Worm (Caenorhabditis elegans): ENCODE data around the gene C27A2.7.
A peak's percentile ranks its signal among the peaks of the same experiment; 100 is the strongest.

C27A2.7 gene

ce11 chrII:5099649-5100048 is 28.5 kb upstream of the C27A2.7 start, which contains the start of gene C04G6.6:
C04G6.6 (minus strand) TSS chrII:5099749.
- TF ChIP-seq nhr-237 (tag; optimal IDR thresholded peaks at IDR 0.05) = no peak
- no peak for TF ChIP-seq ham-2 (GFP tag; optimal IDR thresholded peaks at IDR 0.05)
- no peak for TF ChIP-seq nhr-12 (tag; optimal IDR thresholded peaks at IDR 0.05)

- TF ChIP-seq lsy-2 (tag; optimal IDR thresholded peaks at IDR 0.05) = no peak
- no peak for TF ChIP-seq sptf-1 (tag; optimal IDR thresholded peaks at IDR 0.05)
- no peak for TF ChIP-seq nhr-237 (tag; optimal IDR thresholded peaks at IDR 0.05)
- TF ChIP-seq elt-1 (tag; optimal IDR thresholded peaks at IDR 0.05; ENCODE audit: borderline replicate concordance, insufficient read depth) = no peak
- no peak for TF ChIP-seq elt-3 (tag; optimal IDR thresholded peaks at IDR 0.05)
- no peak for TF ChIP-seq blmp-1 (tag; optimal IDR thresholded peaks at IDR 0.05)
- no peak for TF ChIP-seq nhr-28 (tag; optimal IDR thresholded peaks at IDR 0.05)
- no peak for TF ChIP-seq ceh-43 (GFP tag; optimal IDR thresholded peaks at IDR 0.05)
- no peak for TF ChIP-seq unc-120 (tag; optimal IDR thresholded peaks at IDR 0.05; ENCODE audit: poor library complexity, severe bottlenecking)
- no peak for TF ChIP-seq ceh-83 (GFP tag; optimal IDR thresholded peaks at IDR 0.05)
- no peak for TF ChIP-seq mls-2 (tag; optimal IDR thresholded peaks at IDR 0.05)
- TF ChIP-seq tbx-8 (GFP tag; optimal IDR thresholded peaks at IDR 0.05) = no peak
- no peak for TF ChIP-seq unc-39 (tag; optimal IDR thresholded peaks at IDR 0.05)
- no peak for TF ChIP-seq M03D4.4 (tag; optimal IDR thresholded peaks at IDR 0.05)
- no peak for TF ChIP-seq mep-1 (tag; optimal IDR thresholded peaks at IDR 0.05)
- no peak for TF ChIP-seq hlh-1 (tag; optimal IDR thresholded peaks at IDR 0.05)
Observed at ce11 chrII:5099034-5099433, 27.9 kb upstream of the C27A2.7 start.

ce11 chrII:5093945-5094344 is 22.8 kb upstream of the C27A2.7 start, which contains the start of gene C04G6.13:
C04G6.13 (plus strand) TSS chrII:5094245.
- TF ChIP-seq lin-13 (tag; optimal IDR thresholded peaks at IDR 0.05) (no peak), ceh-39 (tag; optimal IDR thresholded peaks at IDR 0.05) (no peak), zip-8 (tag; optimal IDR thresholded peaks at IDR 0.05) (no peak), nhr-76 (tag; optimal IDR thresholded peaks at IDR 0.05) (no peak), unc-120 (tag; optimal IDR thresholded peaks at IDR 0.05; ENCODE audit: poor library complexity, severe bottlenecking) (no peak), flh-1 (GFP tag; optimal IDR thresholded peaks at IDR 0.05) (no peak), lsy-2 (tag; optimal IDR thresholded peaks at IDR 0.05) (no peak), nhr-12 (tag; optimal IDR thresholded peaks at IDR 0.05) (no peak), sptf-1 (tag; optimal IDR thresholded peaks at IDR 0.05) (no peak), ces-1 (GFP tag; optimal IDR thresholded peaks at IDR 0.05) (no peak), unc-39 (tag; optimal IDR thresholded peaks at IDR 0.05) (no peak), mab-5 (tag; optimal IDR thresholded peaks at IDR 0.05) (no peak), mls-2 (tag; optimal IDR thresholded peaks at IDR 0.05) (no peak)

ce11 chrII:5092362-5093281 is 21.5 kb upstream of the C27A2.7 start, which contains the start of gene C04G6.2:
C04G6.2 (plus strand) TSS chrII:5093231.
- TF ChIP-seq ces-1 (GFP tag; optimal IDR thresholded peaks at IDR 0.05) (peak; percentile 49), unc-120 (tag; optimal IDR thresholded peaks at IDR 0.05; ENCODE audit: poor library complexity, severe bottlenecking) (peak; percentile 26), tbx-8 (GFP tag; optimal IDR thresholded peaks at IDR 0.05) (no peak), ham-2 (GFP tag; optimal IDR thresholded peaks at IDR 0.05) (peak; percentile 76), nhr-76 (tag; optimal IDR thresholded peaks at IDR 0.05) (no peak), pha-4 (tag; optimal IDR thresholded peaks at IDR 0.05) (peak; percentile 96), M03D4.4 (tag; optimal IDR thresholded peaks at IDR 0.05) (peak; percentile 16), nhr-237 (tag; optimal IDR thresholded peaks at IDR 0.05) (peak; percentile 69), unc-39 (tag; optimal IDR thresholded peaks at IDR 0.05) (no peak), mep-1 (tag; optimal IDR thresholded peaks at IDR 0.05) (peak; percentile 45), unc-62 (GFP tag; optimal IDR thresholded peaks at IDR 0.05) (no peak), sptf-1 (tag; optimal IDR thresholded peaks at IDR 0.05) (peak; percentile 14), mls-2 (tag; optimal IDR thresholded peaks at IDR 0.05) (peak; percentile 43)

- no peak for TF ChIP-seq zip-8 (tag; optimal IDR thresholded peaks at IDR 0.05)
- no peak for TF ChIP-seq unc-120 (tag; optimal IDR thresholded peaks at IDR 0.05; ENCODE audit: poor library complexity, severe bottlenecking)
- no peak for TF ChIP-seq drap-1 (GFP tag; optimal IDR thresholded peaks at IDR 0.05)
- TF ChIP-seq mep-1 (tag; optimal IDR thresholded peaks at IDR 0.05) = no peak
- TF ChIP-seq nhr-28 (tag; optimal IDR thresholded peaks at IDR 0.05) = no peak
- no peak for TF ChIP-seq lin-13 (tag; optimal IDR thresholded peaks at IDR 0.05)
- no peak for TF ChIP-seq nhr-237 (tag; optimal IDR thresholded peaks at IDR 0.05)
- TF ChIP-seq sptf-1 (tag; optimal IDR thresholded peaks at IDR 0.05) = no peak
- TF ChIP-seq tbx-8 (GFP tag; optimal IDR thresholded peaks at IDR 0.05) = no peak
- no peak for TF ChIP-seq bed-3 (GFP tag; optimal IDR thresholded peaks at IDR 0.05)
Observed at ce11 chrII:5091640-5092243, 20.6 kb upstream of the C27A2.7 start, which contains the start of gene pld-1. pld-1 (minus strand) TSS chrII:5091690.
